Fruit fly (Drosophila melanogaster): ENCODE data around the gene Atg101.

Atg101 gene

dm6 chrX:18791368-18791767, at the start of gene Atg101:
Gene Atg101 (plus strand): TSS chrX:18791668.
- TF ChIP-seq Clk (GFP tag; optimal IDR thresholded peaks at IDR 0.05) (no peak), CG14711 (tag; optimal IDR thresholded peaks at IDR 0.05) (no peak), CG5204 (GFP tag; optimal IDR thresholded peaks at IDR 0.05) (no peak), CG7045 (GFP tag; optimal IDR thresholded peaks at IDR 0.05) (no peak), kay (GFP tag; ENCODE audit: borderline replicate concordance) (no peak), tj (GFP tag; optimal IDR thresholded peaks at IDR 0.05) (no peak), CG7101 (tag; optimal IDR thresholded peaks at IDR 0.05) (no peak), CG11617 (GFP tag; optimal IDR thresholded peaks at IDR 0.05) (no peak), bab1 (GFP tag; optimal IDR thresholded peaks at IDR 0.05) (no peak), cic (GFP tag; optimal IDR thresholded peaks at IDR 0.05) (no peak), CG12768 (GFP tag; optimal IDR thresholded peaks at IDR 0.05) (no peak), Hr96 (GFP tag; optimal IDR thresholded peaks at IDR 0.05) (no peak), ovo (GFP tag; optimal IDR thresholded peaks at IDR 0.05) (no peak), CG1620 (GFP tag; optimal IDR thresholded peaks at IDR 0.05) (no peak), CG33017 (tag; optimal IDR thresholded peaks at IDR 0.05) (no peak), toe (GFP tag; optimal IDR thresholded peaks at IDR 0.05) (no peak), pad (GFP tag; optimal IDR thresholded peaks at IDR 0.05) (no peak)

dm6 chrX:18748206-18748605, 43.3 kb upstream of the Atg101 start, which contains the start of gene CG12609:
Gene CG12609 (minus strand): TSS chrX:18748306.
- TF ChIP-seq CG1620 (GFP tag; optimal IDR thresholded peaks at IDR 0.05) = no peak
- TF ChIP-seq ovo (GFP tag; optimal IDR thresholded peaks at IDR 0.05) = no peak
- TF ChIP-seq CG7101 (tag; optimal IDR thresholded peaks at IDR 0.05) = no peak
- no peak for TF ChIP-seq tj (GFP tag; optimal IDR thresholded peaks at IDR 0.05)
- no peak for TF ChIP-seq CG33017 (tag; optimal IDR thresholded peaks at IDR 0.05)
- TF ChIP-seq CG14711 (tag; optimal IDR thresholded peaks at IDR 0.05) = no peak
- TF ChIP-seq CG11617 (GFP tag; optimal IDR thresholded peaks at IDR 0.05) = no peak
- TF ChIP-seq cnc (optimal IDR thresholded peaks at IDR 0.05) = no peak
- no peak for TF ChIP-seq cic (GFP tag; optimal IDR thresholded peaks at IDR 0.05)
- no peak for TF ChIP-seq CG7045 (GFP tag; optimal IDR thresholded peaks at IDR 0.05)
- TF ChIP-seq Hr96 (GFP tag; optimal IDR thresholded peaks at IDR 0.05) = no peak
- no peak for TF ChIP-seq kay (GFP tag; ENCODE audit: borderline replicate concordance)
- TF ChIP-seq CG5204 (GFP tag; optimal IDR thresholded peaks at IDR 0.05) = no peak
- TF ChIP-seq CG12768 (GFP tag; optimal IDR thresholded peaks at IDR 0.05) = no peak
- no peak for TF ChIP-seq toe (GFP tag; optimal IDR thresholded peaks at IDR 0.05)
- TF ChIP-seq Mnt (GFP tag; optimal IDR thresholded peaks at IDR 0.05) = no peak
- TF ChIP-seq Clk (GFP tag; optimal IDR thresholded peaks at IDR 0.05) = no peak
- no peak for TF ChIP-seq Crg-1 (GFP tag; optimal IDR thresholded peaks at IDR 0.05)

- TF ChIP-seq cic (GFP tag; optimal IDR thresholded peaks at IDR 0.05) (no peak), CG7101 (tag; optimal IDR thresholded peaks at IDR 0.05) (no peak), CG12768 (GFP tag; optimal IDR thresholded peaks at IDR 0.05) (no peak), CG1620 (GFP tag; optimal IDR thresholded peaks at IDR 0.05) (no peak), CG33017 (tag; optimal IDR thresholded peaks at IDR 0.05) (no peak), CG5204 (GFP tag; optimal IDR thresholded peaks at IDR 0.05) (no peak), CG14711 (tag; optimal IDR thresholded peaks at IDR 0.05) (no peak), pad (GFP tag; optimal IDR thresholded peaks at IDR 0.05) (no peak), ovo (GFP tag; optimal IDR thresholded peaks at IDR 0.05) (no peak), cnc (optimal IDR thresholded peaks at IDR 0.05) (no peak), bab1 (GFP tag; optimal IDR thresholded peaks at IDR 0.05) (no peak), Crg-1 (GFP tag; optimal IDR thresholded peaks at IDR 0.05) (no peak), Mnt (GFP tag; optimal IDR thresholded peaks at IDR 0.05) (no peak), tj (GFP tag; optimal IDR thresholded peaks at IDR 0.05) (no peak)
Measured at dm6 chrX:18771356-18771755, 20.1 kb upstream of the Atg101 start.

dm6 chrX:18771995-18772394, 19.5 kb upstream of the Atg101 start:
- TF ChIP-seq Crg-1 (GFP tag; optimal IDR thresholded peaks at IDR 0.05) (no peak), CG11617 (GFP tag; optimal IDR thresholded peaks at IDR 0.05) (no peak), CG14711 (tag; optimal IDR thresholded peaks at IDR 0.05) (no peak), CG33017 (tag; optimal IDR thresholded peaks at IDR 0.05) (no peak), pad (GFP tag; optimal IDR thresholded peaks at IDR 0.05) (no peak), CG12768 (GFP tag; optimal IDR thresholded peaks at IDR 0.05) (no peak), toe (GFP tag; optimal IDR thresholded peaks at IDR 0.05) (no peak), CG5204 (GFP tag; optimal IDR thresholded peaks at IDR 0.05) (no peak), Hr96 (GFP tag; optimal IDR thresholded peaks at IDR 0.05) (no peak), Clk (GFP tag; optimal IDR thresholded peaks at IDR 0.05) (no peak), kay (GFP tag; ENCODE audit: borderline replicate concordance) (no peak)

dm6 chrX:18773817-18774216, 17.7 kb upstream of the Atg101 start, which contains the start of gene CCKLR-17D3:
Gene CCKLR-17D3 (minus strand): TSS chrX:18774027.
- no peak for TF ChIP-seq CG7045 (GFP tag; optimal IDR thresholded peaks at IDR 0.05)

- TF ChIP-seq Mnt (GFP tag; optimal IDR thresholded peaks at IDR 0.05) (peak; percentile 53), bab1 (GFP tag; optimal IDR thresholded peaks at IDR 0.05) (no peak), tj (GFP tag; optimal IDR thresholded peaks at IDR 0.05) (peak; percentile 45), pad (GFP tag; optimal IDR thresholded peaks at IDR 0.05) (peak; percentile 11)
Measured at dm6 chrX:18774818-18775343, 16.6 kb upstream of the Atg101 start, which contains the start of gene CG6891. Gene CG6891 (plus strand): TSS chrX:18775228.

Data from whole organism, adult.